3 worm cellular contexts compared by ENCODE assay signal in the genomic region with DNA sequence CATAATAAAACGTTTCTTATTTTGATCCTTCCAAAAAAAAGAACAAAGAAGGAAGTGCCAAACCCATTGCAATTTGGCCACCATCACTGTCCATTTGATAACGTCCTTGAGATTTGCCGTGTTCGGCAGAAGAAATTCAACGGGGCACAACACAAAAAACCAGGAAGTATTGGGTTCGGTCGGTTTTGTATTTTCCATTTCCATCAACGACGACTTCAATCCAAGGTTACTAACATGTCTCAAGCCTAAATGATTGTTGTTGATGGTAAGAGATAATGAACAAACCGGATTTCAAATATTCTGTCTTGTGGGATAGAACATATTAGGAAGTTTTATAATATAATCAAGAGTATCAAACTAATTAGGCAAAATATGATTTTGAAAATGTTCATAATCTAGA.
A peak's percentile ranks its signal among the peaks of the same experiment; 100 is the strongest.
TF ChIP-seq lines count a peak whose summit lies in the region.

No protein-coding gene starts in this region.

TF ChIP-seq in whole organism, L1 larva, 84 proteins besides CTCF, POLR2A, EP300 and RAD21:
- TF ChIP-seq egl-27 (tag; optimal IDR thresholded peaks at IDR 0.05; lab: Kevin White, UChicago) (no peak), mab-9 (GFP tag; IDR thresholded peaks at IDR 0.05; lab: Robert Waterston, UW) (no peak), tbx-2 (tag; optimal IDR thresholded peaks at IDR 0.05; lab: Kevin White, UChicago) (peak; percentile 8), ceh-88 (GFP tag; IDR thresholded peaks at IDR 0.05; lab: Robert Waterston, UW) (no peak), zag-1 (tag; optimal IDR thresholded peaks at IDR 0.05; lab: Kevin White, UChicago) (no peak), blmp-1 (tag; optimal IDR thresholded peaks at IDR 0.05; lab: Kevin White, UChicago) (peak; percentile 50), mdl-1 (tag; optimal IDR thresholded peaks at IDR 0.05; lab: Kevin White, UChicago) (no peak), snu-23 (GFP tag; optimal IDR thresholded peaks at IDR 0.05; lab: Kevin White, UChicago) (no peak), nhr-85 (tag; lab: Kevin White, UChicago) (peak; percentile 58), dpl-1 (GFP tag; optimal IDR thresholded peaks at IDR 0.05; lab: Kevin White, UChicago) (no peak), ets-5 (GFP tag; IDR thresholded peaks at IDR 0.05; lab: Robert Waterston, UW) (no peak), elt-2 (tag; optimal IDR thresholded peaks at IDR 0.05; lab: Kevin White, UChicago) (no peak), nhr-90 (tag; optimal IDR thresholded peaks at IDR 0.05; lab: Kevin White, UChicago; ENCODE audit: poor library complexity) (no peak)

TF ChIP-seq in whole organism, L3 larva, 47 proteins besides CTCF, POLR2A, EP300 and RAD21:
- TF ChIP-seq nhr-23 (tag; optimal IDR thresholded peaks at IDR 0.05; lab: Kevin White, UChicago): peak; percentile 64
- no peak for TF ChIP-seq nhr-77 (tag; optimal IDR thresholded peaks at IDR 0.05; lab: Kevin White, UChicago)
- TF ChIP-seq ztf-11 (tag; optimal IDR thresholded peaks at IDR 0.05; lab: Kevin White, UChicago): no peak
- TF ChIP-seq eor-1 (tag; optimal IDR thresholded peaks at IDR 0.05; lab: Kevin White, UChicago): no peak

TF ChIP-seq in whole organism, L4 larva, 104 proteins besides CTCF, POLR2A, EP300 and RAD21:
- no peak for TF ChIP-seq dpl-1 (GFP tag; optimal IDR thresholded peaks at IDR 0.05; lab: Kevin White, UChicago)
- no peak for TF ChIP-seq saeg-2 (GFP tag; IDR thresholded peaks at IDR 0.05; lab: Robert Waterston, UW)
- 0 out of 2 replicates have a peak, but pooled peaks have one; percentile 17 for TF ChIP-seq T26A8.4 (GFP tag; IDR thresholded peaks at IDR 0.05; lab: Robert Waterston, UW)
- no peak for TF ChIP-seq F26F4.8 (GFP tag; conservative IDR thresholded peaks at IDR 0.05; lab: Robert Waterston, UW)
